Worm (Caenorhabditis elegans): ENCODE measurements around the gene spp-24.

The spp-24 gene

DNA sequence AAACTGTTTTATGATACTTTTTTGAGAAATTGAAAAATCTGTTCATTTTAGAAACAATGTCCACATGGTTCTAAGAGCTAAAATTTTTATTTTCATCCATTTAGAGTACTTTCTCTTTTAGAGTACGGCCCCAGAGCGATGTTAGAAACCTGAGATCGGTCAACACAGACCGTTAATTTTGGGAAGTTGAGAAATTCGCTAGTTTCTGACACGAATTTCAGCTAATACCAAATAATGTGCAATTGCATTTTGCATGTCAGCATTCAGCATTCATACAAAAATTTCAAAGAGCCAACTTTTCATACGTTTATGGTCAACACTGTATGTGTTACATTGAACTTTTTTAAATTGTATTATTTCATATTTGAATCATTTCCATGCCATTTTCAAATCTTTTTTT, 34.5 kb downstream of the spp-24 start:
- no peak for TF ChIP-seq ztf-11 (tag; optimal IDR thresholded peaks at IDR 0.05)
- no peak for TF ChIP-seq hmg-11 (tag; optimal IDR thresholded peaks at IDR 0.05)
- no peak for TF ChIP-seq unc-62 (GFP tag; optimal IDR thresholded peaks at IDR 0.05)
- no peak for TF ChIP-seq R02D3.7 (tag; optimal IDR thresholded peaks at IDR 0.05)
- TF ChIP-seq nhr-237 (tag; optimal IDR thresholded peaks at IDR 0.05): no peak
- TF ChIP-seq nhr-28 (tag; optimal IDR thresholded peaks at IDR 0.05): no peak

DNA sequence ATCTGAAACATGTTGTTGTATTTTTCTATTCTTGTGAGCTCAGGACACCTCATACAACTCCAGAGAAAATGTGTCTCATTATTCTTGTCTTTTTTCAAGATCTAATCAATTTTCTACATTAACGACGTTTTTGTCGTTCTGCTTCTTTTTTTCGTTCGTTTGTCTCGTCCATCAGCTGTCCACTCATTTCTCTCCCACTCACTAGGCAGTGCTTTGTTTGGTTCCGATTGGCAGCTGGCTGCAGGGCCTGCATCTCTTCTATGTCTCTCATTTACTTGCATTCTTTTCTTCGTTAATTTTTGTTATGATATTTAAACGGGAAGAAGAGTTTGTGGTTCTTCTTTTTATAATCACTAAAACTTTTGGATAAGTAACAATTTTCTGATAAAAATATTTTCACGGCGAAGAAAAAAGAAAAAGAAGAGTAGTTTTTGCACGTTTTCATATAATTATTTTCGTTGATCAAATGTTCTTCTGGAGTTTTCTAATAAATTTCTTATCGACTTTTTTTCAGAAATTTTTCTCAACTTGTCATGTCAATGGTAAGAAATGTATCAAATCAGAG, 37.9 kb downstream of the spp-24 start, which contains the start of gene 2L52.1:
2L52.1 (plus strand) TSS at position 515 of the 565 bp plus-strand sequence.
- peak; percentile 59 for TF ChIP-seq nfya-1 (tag; optimal IDR thresholded peaks at IDR 0.05; ENCODE audit: insufficient read depth)
- no peak for TF ChIP-seq egl-27 (tag; optimal IDR thresholded peaks at IDR 0.05)
- TF ChIP-seq fkh-10 (GFP tag; optimal IDR thresholded peaks at IDR 0.05): no peak
- peak; percentile 9 for TF ChIP-seq hmg-11 (tag; optimal IDR thresholded peaks at IDR 0.05)
- peak; percentile 5 for TF ChIP-seq ceh-28 (tag; optimal IDR thresholded peaks at IDR 0.05)
- TF ChIP-seq lin-39 (tag; optimal IDR thresholded peaks at IDR 0.05): peak; percentile 56
- TF ChIP-seq egl-5 (tag; optimal IDR thresholded peaks at IDR 0.05): peak; percentile 43

DNA sequence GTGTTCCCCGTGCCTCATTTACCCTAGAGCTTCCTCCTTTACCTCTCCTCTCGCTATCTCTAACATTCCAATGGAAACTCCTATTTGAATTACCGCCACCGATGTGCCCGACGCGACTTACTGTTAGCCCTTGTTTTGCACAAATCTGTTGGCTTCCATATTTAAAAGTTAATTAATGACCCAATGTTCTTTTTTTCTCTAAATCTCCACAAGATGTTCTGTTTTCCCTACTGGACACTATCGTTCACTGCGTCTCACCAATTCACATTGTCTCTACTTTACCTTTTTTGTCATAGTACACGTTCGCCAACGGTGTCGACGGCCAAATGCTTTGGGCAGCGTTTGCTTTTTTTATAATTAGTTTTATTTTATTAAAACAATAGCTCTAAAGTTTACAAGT, 38.8 kb downstream of the spp-24 start:
- TF ChIP-seq unc-62 (GFP tag; optimal IDR thresholded peaks at IDR 0.05): no peak
- TF ChIP-seq snpc-4 (tag; optimal IDR thresholded peaks at IDR 0.05): no peak

Measured in whole organism, L3 larva.